Worm (Caenorhabditis elegans) whole organism, L3 larva: Measurements from ENCODE around the gene fbxa-138.

Experiments
- R02D3.7 ChIP-seq: fragments of 150-350 bp; optimal IDR thresholded peaks from 2 replicates; lab custom pipeline; 2014; ENCODE audit warnings: missing biosample characterization, missing genetic modification characterization
- ZK546.5 ChIP-seq: sonication (generic microtip); optimal IDR thresholded peaks from 2 replicates; lab custom pipeline; 2017; ENCODE audit warnings: missing biosample characterization, missing genetic modification characterization
- aly-2 ChIP-seq: fragments of 150-350 bp; optimal IDR thresholded peaks from 2 replicates; lab custom pipeline; 2014; ENCODE audit warnings: missing biosample characterization, missing genetic modification characterization
- ama-1 ChIP-seq: fragments of 150-350 bp; optimal IDR thresholded peaks from 2 replicates; lab custom pipeline; 2018
- ceh-16 ChIP-seq: sonication (generic microtip); optimal IDR thresholded peaks from 2 replicates; lab custom pipeline; 2017; ENCODE audit warnings: missing biosample characterization, missing genetic modification characterization
- ceh-82 ChIP-seq: fragments of 150-350 bp; optimal IDR thresholded peaks from 2 replicates; lab custom pipeline; 2014; ENCODE audit warnings: missing biosample characterization, missing genetic modification characterization
- ceh-9 ChIP-seq: sonication (generic microtip); optimal IDR thresholded peaks from 2 replicates; lab custom pipeline; 2018; ENCODE audit warnings: missing biosample characterization, missing genetic modification characterization
- egl-27 ChIP-seq: sonication (generic microtip); optimal IDR thresholded peaks from 4 replicates; lab custom pipeline; 2017; ENCODE audit warnings: missing biosample characterization, missing genetic modification reagents, missing genetic modification characterization
- egl-5 ChIP-seq: fragments of 150-350 bp; optimal IDR thresholded peaks from 2 replicates; lab custom pipeline; 2017; ENCODE audit warnings: missing biosample characterization, missing genetic modification reagents, missing genetic modification characterization, inconsistent platforms
- elt-2 ChIP-seq: sonication (generic microtip); optimal IDR thresholded peaks from 2 replicates; lab custom pipeline; 2016; ENCODE audit warnings: missing genetic modification reagents, mild to moderate bottlenecking, missing genetic modification characterization, missing compliant biosample characterization
- elt-3 ChIP-seq, 3 experiments: fragments of 150-350 bp in 1 of 3; sonication (generic microtip) in 2 of 3; optimal IDR thresholded peaks; 2 replicates in 2 of 3; 4 replicates in 1 of 3; lab custom pipeline; 2014 to 2017; ENCODE audit warnings: missing biosample characterization in 3 of 3, missing genetic modification characterization in 3 of 3
- eor-1 ChIP-seq, 2 experiments: fragments of 150-350 bp; optimal IDR thresholded peaks; 2 replicates each; lab custom pipeline; 2014 to 2018; ENCODE audit warnings: missing biosample characterization in 2 of 2, missing genetic modification characterization in 2 of 2
- fkh-2 ChIP-seq: fragments of 150-350 bp; optimal IDR thresholded peaks from 2 replicates; lab custom pipeline; 2014; ENCODE audit warnings: missing biosample characterization, missing genetic modification reagents, missing genetic modification characterization
- hmg-11 ChIP-seq: sonication (generic microtip); optimal IDR thresholded peaks from 2 replicates; lab custom pipeline; 2016; ENCODE audit warnings: missing genetic modification characterization, missing compliant biosample characterization
- lin-39 ChIP-seq: fragments of 150-350 bp; optimal IDR thresholded peaks from 2 replicates; lab custom pipeline; 2018; ENCODE audit warnings: missing biosample characterization, missing genetic modification reagents, missing genetic modification characterization
- mdl-1 ChIP-seq: fragments of 150-350 bp; optimal IDR thresholded peaks from 2 replicates; lab custom pipeline; 2014; ENCODE audit warnings: missing biosample characterization, missing genetic modification characterization
- mml-1 ChIP-seq: fragments of 150-350 bp; sonication (generic microtip); optimal IDR thresholded peaks from 3 replicates; lab custom pipeline; 2014; ENCODE audit warnings: missing biosample characterization, missing genetic modification characterization
- nhr-12 ChIP-seq: fragments of 150-350 bp; optimal IDR thresholded peaks from 2 replicates; lab custom pipeline; 2014; ENCODE audit warnings: missing biosample characterization, missing genetic modification characterization
- nhr-28 ChIP-seq: fragments of 150-350 bp; optimal IDR thresholded peaks from 2 replicates; lab custom pipeline; 2014; ENCODE audit warnings: missing biosample characterization, missing genetic modification characterization
- nhr-67 ChIP-seq: fragments of 150-350 bp; optimal IDR thresholded peaks from 2 replicates; lab custom pipeline; 2014; ENCODE audit warnings: missing biosample characterization, missing genetic modification characterization
- nhr-76 ChIP-seq: fragments of 150-350 bp; sonication (generic microtip); optimal IDR thresholded peaks from 5 replicates; lab custom pipeline; 2014; ENCODE audit warnings: missing biosample characterization, missing genetic modification characterization
- nhr-77 ChIP-seq: fragments of 150-350 bp; optimal IDR thresholded peaks from 2 replicates; lab custom pipeline; 2014; ENCODE audit warnings: missing biosample characterization, missing genetic modification characterization
- pqm-1 ChIP-seq: fragments of 150-350 bp; optimal IDR thresholded peaks from 2 replicates; lab custom pipeline; 2017; ENCODE audit warnings: missing biosample characterization, missing genetic modification characterization, inconsistent platforms
- sea-2 ChIP-seq: fragments of 150-350 bp; sonication (generic microtip); optimal IDR thresholded peaks from 4 replicates; lab custom pipeline; 2014; ENCODE audit warnings: missing biosample characterization, missing genetic modification reagents, missing genetic modification characterization
- skn-1 ChIP-seq: fragments of 150-350 bp; optimal IDR thresholded peaks from 2 replicates; lab custom pipeline; 2014; ENCODE audit warnings: missing biosample characterization, missing genetic modification characterization
- snpc-4 ChIP-seq: fragments of 150-350 bp; optimal IDR thresholded peaks from 2 replicates; lab custom pipeline; 2014; ENCODE audit warnings: missing biosample characterization, missing genetic modification characterization
- tbx-2 ChIP-seq: sonication (generic microtip); optimal IDR thresholded peaks from 2 replicates; lab custom pipeline; 2016; ENCODE audit warnings: mild to moderate bottlenecking, missing genetic modification characterization, missing compliant biosample characterization
- unc-62 ChIP-seq: fragments of 150-350 bp; sonication (generic microtip); optimal IDR thresholded peaks from 4 replicates; lab custom pipeline; 2014; ENCODE audit warnings: missing biosample characterization, missing genetic modification reagents, missing genetic modification characterization
- ztf-11 ChIP-seq: fragments of 150-350 bp; optimal IDR thresholded peaks from 2 replicates; lab custom pipeline; 2014; ENCODE audit warnings: missing biosample characterization, missing genetic modification characterization
- ztf-4 ChIP-seq: fragments of 150-350 bp; optimal IDR thresholded peaks from 2 replicates; lab custom pipeline; 2014; ENCODE audit warnings: missing biosample characterization, missing genetic modification characterization

The fbxa-138 gene

ce11 chrIII:1417090-1417489 lies 33.0 kb upstream of the fbxa-138 start, which contains the start of gene elc-1:
Gene elc-1 (minus strand): TSS chrIII:1417190.
- TF ChIP-seq nhr-67 (tag; lab: Kevin White, UChicago): no peak
- no peak for TF ChIP-seq egl-27
- no peak for TF ChIP-seq mml-1 (tag; lab: Kevin White, UChicago)
- TF ChIP-seq nhr-77 (tag; lab: Kevin White, UChicago): no peak
- TF ChIP-seq nhr-76 (tag; lab: Kevin White, UChicago): no peak
- TF ChIP-seq ceh-9 (tag; lab: Kevin White, UChicago): no peak
- no peak for TF ChIP-seq egl-5 (tag; lab: Kevin White, UChicago)
- TF ChIP-seq tbx-2: no peak
- TF ChIP-seq ztf-4 (tag; lab: Kevin White, UChicago): no peak
- TF ChIP-seq ceh-82 (tag; lab: Kevin White, UChicago): no peak
- TF ChIP-seq unc-62: no peak
- no peak for TF ChIP-seq fkh-2 (tag; lab: Kevin White, UChicago)
- TF ChIP-seq, all 47 proteins: peak for 0

ce11 chrIII:1416571-1416970 lies 32.5 kb upstream of the fbxa-138 start:
- TF ChIP-seq ama-1 (no peak), elt-2 (tag; lab: Kevin White, UChicago) (no peak), ceh-9 (tag; lab: Kevin White, UChicago) (no peak), nhr-77 (tag; lab: Kevin White, UChicago) (no peak), ZK546.5 (tag; lab: Kevin White, UChicago) (no peak), elt-3 (tag; optimal IDR thresholded peaks at IDR 0.05; lab: Kevin White, UChicago) (no peak), ztf-11 (tag; lab: Kevin White, UChicago) (no peak), nhr-28 (no peak), ceh-82 (tag; lab: Kevin White, UChicago) (no peak), mml-1 (tag; lab: Kevin White, UChicago) (no peak), nhr-12 (tag; lab: Kevin White, UChicago) (no peak), egl-27 (no peak), aly-2 (tag; lab: Kevin White, UChicago) (no peak), lin-39 (tag; lab: Kevin White, UChicago) (no peak), eor-1 (tag; optimal IDR thresholded peaks at IDR 0.05; lab: Kevin White, UChicago) (no peak), skn-1 (no peak), fkh-2 (tag; lab: Kevin White, UChicago) (no peak), hmg-11 (tag; lab: Kevin White, UChicago) (no peak), snpc-4 (tag; lab: Kevin White, UChicago) (no peak)

ce11 chrIII:1413890-1414613 lies 30.0 kb upstream of the fbxa-138 start, which contains the start of gene Y82E9BR.14:
Gene Y82E9BR.14 (minus strand): TSS chrIII:1414116.
- TF ChIP-seq pqm-1 (tag; lab: Kevin White, UChicago) (peak; percentile 19), eor-1 (tag; optimal IDR thresholded peaks at IDR 0.05; lab: Kevin White, UChicago) (no peak), elt-2 (tag; lab: Kevin White, UChicago) (peak; percentile 45)
- TF ChIP-seq, all 47 proteins: peak for 2

ce11 chrIII:1413125-1413837 lies 29.2 kb upstream of the fbxa-138 start:
- TF ChIP-seq elt-3 (tag; optimal IDR thresholded peaks at IDR 0.05; lab: Kevin White, UChicago) (no peak), skn-1 (no peak), ceh-82 (tag; lab: Kevin White, UChicago) (no peak), mdl-1 (tag; lab: Kevin White, UChicago) (no peak), egl-27 (no peak), sea-2 (GFP tag; lab: Kevin White, UChicago) (no peak), ztf-11 (tag; lab: Kevin White, UChicago) (no peak), egl-5 (tag; lab: Kevin White, UChicago) (no peak), ztf-4 (tag; lab: Kevin White, UChicago) (no peak), ceh-16 (no peak)

ce11 chrIII:1409139-1409538 lies 25.1 kb upstream of the fbxa-138 start, which contains the start of gene Y82E9BR.22:
Gene Y82E9BR.22 (minus strand): TSS chrIII:1409239.
- TF ChIP-seq ztf-4 (tag; lab: Kevin White, UChicago) (no peak), R02D3.7 (no peak), nhr-28 (no peak), sea-2 (GFP tag; lab: Kevin White, UChicago) (no peak), ama-1 (no peak)
- TF ChIP-seq, all 47 proteins: peak for 0
